Worm (Caenorhabditis elegans) whole organism, L4/young adult: ENCODE results near the gene cit-1.2.
"Not testable (repeated sequence)": the region's sequence is repeated elsewhere in the genome, so short reads cannot be mapped to it uniquely, and the experiment has no call there.

Experiments
- W03F9.2 ChIP-seq: fragments of 150-350 bp; optimal IDR thresholded peaks from 2 replicates; lab custom pipeline; 2014; ENCODE audit warnings: missing biosample characterization, missing genetic modification characterization
- dao-5 ChIP-seq: sonication (generic microtip); optimal IDR thresholded peaks from 2 replicates; lab custom pipeline; 2016; ENCODE audit warnings: missing genotype, missing genetic modification characterization, moderate library complexity, missing compliant biosample characterization
- him-1 ChIP-seq: sonication (generic microtip); optimal IDR thresholded peaks from 2 replicates; lab custom pipeline; 2016; ENCODE audit warnings: missing genotype, missing genetic modification reagents, missing genetic modification characterization, missing compliant biosample characterization

The cit-1.2 gene

ce11 chrIII:8010260-8010822, at the start of gene cit-1.2:
Gene cit-1.2, plus strand, starts transcription at chrIII:8010772.
- TF ChIP-seq dao-5 (tag; lab: Kevin White, UChicago), result no peak
- no peak for TF ChIP-seq W03F9.2
- no peak for TF ChIP-seq him-1 (tag; lab: Kevin White, UChicago)

ce11 chrIII:7962641-7963040, 47.9 kb upstream of the cit-1.2 start, which contains the start of gene F54H12.4:
Gene F54H12.4, minus strand, starts transcription at chrIII:7962741.
- TF ChIP-seq W03F9.2; him-1 (tag; lab: Kevin White, UChicago); dao-5 (tag; lab: Kevin White, UChicago): not testable (repeated sequence)

ce11 chrIII:7964281-7964680, 46.3 kb upstream of the cit-1.2 start, which contains the start of gene F54H12.2:
Gene F54H12.2, plus strand, starts transcription at chrIII:7964581.
- TF ChIP-seq him-1 (tag; lab: Kevin White, UChicago); W03F9.2; dao-5 (tag; lab: Kevin White, UChicago): not testable (repeated sequence)

ce11 chrIII:7969121-7969520, 41.5 kb upstream of the cit-1.2 start, which contains the start of the genes F54H12.8 and F54H12.7:
Gene F54H12.8, minus strand, starts transcription at chrIII:7969221.
Gene F54H12.7, plus strand, starts transcription at chrIII:7969349.
- TF ChIP-seq dao-5 (tag; lab: Kevin White, UChicago) (no peak), him-1 (tag; lab: Kevin White, UChicago) (no peak), W03F9.2 (no peak)

ce11 chrIII:7972061-7972460, 38.5 kb upstream of the cit-1.2 start, which contains the start of gene F54H12.5:
Gene F54H12.5, minus strand, starts transcription at chrIII:7972161.
- no peak for TF ChIP-seq W03F9.2
- TF ChIP-seq dao-5 (tag; lab: Kevin White, UChicago), result no peak
- TF ChIP-seq him-1 (tag; lab: Kevin White, UChicago), result no peak

- TF ChIP-seq him-1 (tag; lab: Kevin White, UChicago) (no peak), W03F9.2 (no peak), dao-5 (tag; lab: Kevin White, UChicago) (no peak)
Observed at ce11 chrIII:7972687-7973086, 37.9 kb upstream of the cit-1.2 start.

ce11 chrIII:7973201-7973767, 37.3 kb upstream of the cit-1.2 start, which contains the start of the genes eef-1B.1 and aco-2:
Gene eef-1B.1, minus strand, starts transcription at chrIII:7973386.
Gene aco-2, plus strand, starts transcription at chrIII:7973717.
- TF ChIP-seq dao-5 (tag; lab: Kevin White, UChicago) (no peak), him-1 (tag; lab: Kevin White, UChicago) (peak; percentile 67), W03F9.2 (peak; percentile 90)

ce11 chrIII:7973968-7974607, 36.5 kb upstream of the cit-1.2 start:
- TF ChIP-seq W03F9.2 (no peak), him-1 (tag; lab: Kevin White, UChicago) (no peak), dao-5 (tag; lab: Kevin White, UChicago) (no peak)

ce11 chrIII:7977224-7977623, 33.3 kb upstream of the cit-1.2 start:
- TF ChIP-seq him-1 (tag; lab: Kevin White, UChicago) (no peak), dao-5 (tag; lab: Kevin White, UChicago) (no peak), W03F9.2 (no peak)

- TF ChIP-seq him-1 (tag; lab: Kevin White, UChicago) (no peak), W03F9.2 (peak; percentile 16)
Observed at ce11 chrIII:7977777-7978176, 32.8 kb upstream of the cit-1.2 start, which contains the start of gene C06G4.4. Gene C06G4.4, minus strand, starts transcription at chrIII:7977812.

- TF ChIP-seq W03F9.2 (no peak), dao-5 (tag; lab: Kevin White, UChicago) (no peak), him-1 (tag; lab: Kevin White, UChicago) (no peak)
Observed at ce11 chrIII:7978289-7978688, 32.3 kb upstream of the cit-1.2 start.

ce11 chrIII:7978723-7979122, 31.8 kb upstream of the cit-1.2 start:
- TF ChIP-seq him-1 (tag; lab: Kevin White, UChicago), result no peak
- no peak for TF ChIP-seq dao-5 (tag; lab: Kevin White, UChicago)
- TF ChIP-seq W03F9.2, result no peak

- TF ChIP-seq him-1 (tag; lab: Kevin White, UChicago) (no peak), dao-5 (tag; lab: Kevin White, UChicago) (no peak), W03F9.2 (no peak)
Observed at ce11 chrIII:7979659-7980058, 30.9 kb upstream of the cit-1.2 start, which contains the start of gene clp-1. Gene clp-1, plus strand, starts transcription at chrIII:7979959.

ce11 chrIII:7981233-7981632, 29.3 kb upstream of the cit-1.2 start:
- no peak for TF ChIP-seq him-1 (tag; lab: Kevin White, UChicago)
- no peak for TF ChIP-seq dao-5 (tag; lab: Kevin White, UChicago)
- TF ChIP-seq W03F9.2, result no peak
